Worm (Caenorhabditis elegans): ENCODE data around the gene Y39B6A.1.

DNA sequence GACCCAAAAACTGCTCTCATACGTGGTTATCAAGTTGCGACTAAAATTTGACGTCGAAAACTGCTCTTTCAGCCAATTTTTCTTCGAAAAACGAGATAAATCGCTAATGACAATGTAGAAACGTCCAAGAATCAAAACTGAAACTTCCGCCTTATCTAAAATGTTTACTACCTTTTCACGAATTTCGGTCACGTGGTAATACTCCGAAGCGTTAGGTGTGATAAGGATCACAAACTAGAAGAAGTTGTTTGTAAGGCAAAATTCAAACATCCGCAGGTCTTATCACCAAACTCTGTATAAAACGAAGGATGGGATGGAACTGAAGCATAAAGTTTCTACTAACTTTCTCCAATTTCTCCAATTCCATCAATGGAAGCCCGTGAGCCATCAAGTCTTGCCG lies 27.0 kb upstream of the Y39B6A.1 start, which contains the start of gene sqst-3:
- no peak for TF ChIP-seq W03F9.2 (tag; optimal IDR thresholded peaks at IDR 0.05)
- TF ChIP-seq him-1 (tag; optimal IDR thresholded peaks at IDR 0.05) = no peak
- no peak for TF ChIP-seq dao-5 (tag; optimal IDR thresholded peaks at IDR 0.05)

Data from whole organism, L4/young adult.